Worm (Caenorhabditis elegans): ENCODE measurements around the gene unc-46.

DNA sequence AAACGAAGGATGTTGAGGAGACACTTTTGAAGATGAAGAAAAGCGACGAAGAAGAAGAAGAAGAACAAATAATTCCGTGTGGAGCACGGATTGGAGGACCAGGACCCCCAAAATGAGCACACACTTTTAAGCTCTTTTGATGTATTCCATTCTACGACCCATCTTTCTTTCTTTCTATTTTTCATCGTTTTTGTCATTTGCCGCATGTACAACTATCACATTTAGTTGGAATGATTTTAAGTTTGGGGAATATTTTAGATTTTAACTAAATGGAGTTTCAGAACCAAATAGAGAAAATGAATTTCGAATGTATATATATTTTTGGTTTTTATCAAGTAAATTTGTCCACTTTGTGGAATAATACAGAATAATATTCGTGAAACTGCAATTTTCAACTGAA is at the start of gene unc-46:
- TF ChIP-seq F22D6.2 (tag; optimal IDR thresholded peaks at IDR 0.05) = no peak
- TF ChIP-seq B0336.3 (GFP tag; IDR thresholded peaks at IDR 0.05) = no peak
- TF ChIP-seq ztf-26 (tag; optimal IDR thresholded peaks at IDR 0.05) = no peak
- no peak for TF ChIP-seq ztf-28 (GFP tag; IDR thresholded peaks at IDR 0.05)
- TF ChIP-seq ztf-3 (GFP tag; optimal IDR thresholded peaks at IDR 0.05) = no peak

All from whole organism, young adult.